Worm (Caenorhabditis elegans) whole organism, L2 larva: ENCODE measurements around the gene his-61.

Experiments
- F13H6.1 ChIP-seq: sonication (generic microtip); optimal IDR thresholded peaks from 2 replicates; lab custom pipeline; 2016; ENCODE audit warnings: missing genetic modification characterization, missing compliant biosample characterization
- ama-1 ChIP-seq: fragments of 150-350 bp; optimal IDR thresholded peaks from 2 replicates; lab custom pipeline; 2018; ENCODE audit warnings: inconsistent platforms
- dmd-4 ChIP-seq: sonication (generic microtip); optimal IDR thresholded peaks from 2 replicates; lab custom pipeline; 2017; ENCODE audit warnings: missing biosample characterization, missing genetic modification characterization
- fos-1 ChIP-seq: fragments of 150-350 bp; optimal IDR thresholded peaks from 2 replicates; lab custom pipeline; 2014; ENCODE audit warnings: missing biosample characterization, missing genetic modification characterization
- lin-39 ChIP-seq: fragments of 150-350 bp; optimal IDR thresholded peaks from 2 replicates; lab custom pipeline; 2014; ENCODE audit warnings: missing biosample characterization, missing genetic modification reagents, missing genetic modification characterization
- mbf-1 ChIP-seq: sonication (generic microtip); optimal IDR thresholded peaks from 2 replicates; lab custom pipeline; 2017; ENCODE audit warnings: missing biosample characterization, missing genetic modification characterization
- nhr-12 ChIP-seq: fragments of 150-350 bp; optimal IDR thresholded peaks from 2 replicates; lab custom pipeline; 2014; ENCODE audit warnings: missing biosample characterization, missing genetic modification characterization
- nhr-21 ChIP-seq: fragments of 150-350 bp; optimal IDR thresholded peaks from 2 replicates; lab custom pipeline; 2014; ENCODE audit warnings: missing biosample characterization, missing genetic modification characterization
- unc-39 ChIP-seq: fragments of 150-350 bp; optimal IDR thresholded peaks from 2 replicates; lab custom pipeline; 2014; ENCODE audit warnings: missing biosample characterization, missing genetic modification characterization
- unc-62 ChIP-seq: fragments of 150-350 bp; optimal IDR thresholded peaks from 2 replicates; lab custom pipeline; 2014; ENCODE audit warnings: missing biosample characterization, missing genetic modification reagents, missing genetic modification characterization
- zag-1 ChIP-seq: fragments of 150-350 bp; optimal IDR thresholded peaks from 2 replicates; lab custom pipeline; 2014; ENCODE audit warnings: missing biosample characterization, missing genetic modification characterization
- ztf-11 ChIP-seq: sonication (generic microtip); optimal IDR thresholded peaks from 2 replicates; lab custom pipeline; 2017; ENCODE audit warnings: missing biosample characterization, missing genetic modification characterization

DNA sequence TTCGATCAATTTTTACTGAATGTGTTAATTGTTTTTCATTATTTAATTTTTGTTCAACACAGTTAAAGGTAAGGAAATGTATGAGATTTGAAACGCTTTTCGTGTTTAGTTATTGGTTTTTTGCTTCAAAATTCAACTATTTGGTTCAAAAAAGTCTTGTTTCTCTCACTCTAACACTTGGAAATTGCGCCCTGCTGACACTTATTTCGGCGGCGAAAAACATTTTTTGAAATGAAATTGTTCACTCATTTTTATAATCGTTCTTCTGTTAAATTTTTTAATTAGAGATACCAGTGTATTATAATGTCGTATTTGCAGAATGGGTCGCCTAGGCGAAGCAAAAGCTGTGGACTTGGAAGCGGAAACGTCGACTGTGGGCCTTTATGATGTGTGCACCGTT lies 7.9 kb downstream of the his-61 start, which contains the start of gene rod-1:
- TF ChIP-seq ztf-11 (tag; lab: Kevin White, UChicago) (no peak), unc-39 (tag; lab: Kevin White, UChicago) (no peak), nhr-12 (tag; lab: Kevin White, UChicago) (no peak), mbf-1 (tag; lab: Kevin White, UChicago) (no peak), dmd-4 (tag; lab: Kevin White, UChicago) (no peak), ama-1 (lab: Kevin White, UChicago) (no peak), unc-62 (GFP tag; lab: Kevin White, UChicago) (no peak), F13H6.1 (tag; lab: Kevin White, UChicago) (no peak), fos-1 (tag; lab: Kevin White, UChicago) (no peak), lin-39 (tag; lab: Kevin White, UChicago) (no peak), zag-1 (tag; lab: Kevin White, UChicago) (no peak), nhr-21 (tag; lab: Kevin White, UChicago) (no peak)
